Fruit fly (Drosophila melanogaster): ENCODE results near the gene RanBP3.
A peak's percentile ranks its signal among the peaks of the same experiment; 100 is the strongest.

Gene RanBP3

DNA sequence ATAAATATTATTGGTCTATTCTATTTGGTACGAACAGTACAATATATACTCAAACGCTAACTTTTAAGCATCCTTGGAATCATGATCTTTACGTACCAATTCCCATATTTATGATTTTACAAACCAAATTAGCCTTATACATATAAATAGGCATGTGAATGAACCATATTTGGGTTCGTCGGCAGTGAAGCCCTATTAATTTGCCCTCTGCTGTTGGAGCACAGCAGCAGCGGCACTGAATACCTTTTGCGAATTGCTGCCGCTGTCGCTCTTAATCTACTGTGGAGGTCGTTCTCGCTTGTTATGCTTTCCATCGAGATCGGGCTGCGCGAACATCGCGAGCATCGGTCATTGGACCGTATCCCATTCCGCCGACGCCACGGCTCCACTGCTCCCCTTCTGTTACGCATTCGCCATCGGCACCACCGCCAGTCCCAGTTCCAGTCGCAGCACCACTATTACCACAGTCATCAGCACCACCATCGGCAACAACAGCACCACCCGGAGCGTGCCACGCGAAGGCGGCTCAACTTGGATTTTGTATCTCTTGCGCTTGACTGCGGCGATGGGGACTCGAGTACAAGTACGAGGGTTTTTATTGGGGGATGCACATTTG is 35.9 kb upstream of the RanBP3 start (continued):
- TF ChIP-seq CG7963 (GFP tag; IDR thresholded peaks at IDR 0.05; ENCODE audit: partially characterized antibody), result no peak
- no peak for TF ChIP-seq dm (GFP tag; optimal IDR thresholded peaks at IDR 0.05)
- TF ChIP-seq Sox100B (GFP tag; optimal IDR thresholded peaks at IDR 0.05), result no peak
- no peak for TF ChIP-seq CG10979 (tag; optimal IDR thresholded peaks at IDR 0.05)
- no peak for TF ChIP-seq NC2β (GFP tag; optimal IDR thresholded peaks at IDR 0.05)
- TF ChIP-seq shn (GFP tag; optimal IDR thresholded peaks at IDR 0.05), result no peak
- TF ChIP-seq zfh1 (GFP tag; IDR thresholded peaks at IDR 0.05), result 0 out of 3 replicates have a peak, but pooled peaks have one; percentile 13
- peak; percentile 55 for TF ChIP-seq CG12769 (tag; optimal IDR thresholded peaks at IDR 0.05)
- no peak for TF ChIP-seq Abd-B (GFP tag; optimal IDR thresholded peaks at IDR 0.05)
- no peak for TF ChIP-seq zen2 (GFP tag; IDR thresholded peaks at IDR 0.05; ENCODE audit: partially characterized antibody)
- TF ChIP-seq oc (tag; optimal IDR thresholded peaks at IDR 0.05), result no peak
- TF ChIP-seq CG3838 (GFP tag; optimal IDR thresholded peaks at IDR 0.05), result no peak
- TF ChIP-seq CG31365 (tag; optimal IDR thresholded peaks at IDR 0.05), result no peak
- TF ChIP-seq CG8765 (GFP tag; IDR thresholded peaks at IDR 0.05), result no peak
- TF ChIP-seq Max (GFP tag; optimal IDR thresholded peaks at IDR 0.05), result no peak
- TF ChIP-seq Hr3 (GFP tag; optimal IDR thresholded peaks at IDR 0.05), result no peak
- TF ChIP-seq CG16815 (GFP tag; optimal IDR thresholded peaks at IDR 0.05), result no peak
- TF ChIP-seq CG7271 (tag; optimal IDR thresholded peaks at IDR 0.05), result no peak
- TF ChIP-seq Hsf (GFP tag; optimal IDR thresholded peaks at IDR 0.05), result no peak
- no peak for TF ChIP-seq CG18764 (GFP tag; optimal IDR thresholded peaks at IDR 0.05)
- TF ChIP-seq Trl (optimal IDR thresholded peaks at IDR 0.05), result no peak
- TF ChIP-seq Trl (GFP tag; optimal IDR thresholded peaks at IDR 0.05), result no peak
- no peak for TF ChIP-seq Dref (GFP tag; IDR thresholded peaks at IDR 0.05)
- TF ChIP-seq btn (GFP tag; optimal IDR thresholded peaks at IDR 0.05), result no peak
- no peak for TF ChIP-seq H15 (GFP tag; IDR thresholded peaks at IDR 0.05)
- TF ChIP-seq dati (GFP tag; IDR thresholded peaks at IDR 0.05), result 0 out of 2 replicates have a peak, but pooled peaks have one; percentile 25
- peak; percentile 32; the same call in 1 of the 2 replicates for TF ChIP-seq Ptx1 (GFP tag; IDR thresholded peaks at IDR 0.05)
- no peak for TF ChIP-seq pzg (GFP tag; optimal IDR thresholded peaks at IDR 0.05)
- no peak for TF ChIP-seq CG3407 (GFP tag; optimal IDR thresholded peaks at IDR 0.05)
- TF ChIP-seq CG10431 (GFP tag; optimal IDR thresholded peaks at IDR 0.05), result no peak
- no peak for TF ChIP-seq yki (optimal IDR thresholded peaks at IDR 0.05)
- no peak for TF ChIP-seq CG8388 (GFP tag; optimal IDR thresholded peaks at IDR 0.05)
- no peak for TF ChIP-seq CTCF (GFP tag; optimal IDR thresholded peaks at IDR 0.05)
- no peak for TF ChIP-seq unc-4 (GFP tag; IDR thresholded peaks at IDR 0.05; ENCODE audit: partially characterized antibody)
- peak; percentile 16; the same call in 1 of the 3 replicates for TF ChIP-seq Dbx (GFP tag; IDR thresholded peaks at IDR 0.05)
- peak; percentile 43; the same call in 1 of the 2 replicates for TF ChIP-seq CG9932 (GFP tag; IDR thresholded peaks at IDR 0.05)
- TF ChIP-seq CG11695 (GFP tag; IDR thresholded peaks at IDR 0.05), result peak; percentile 45; the same call in 1 of the 3 replicates
- no peak for TF ChIP-seq crp (GFP tag; optimal IDR thresholded peaks at IDR 0.05)
- no peak for TF ChIP-seq CG6683 (GFP tag; optimal IDR thresholded peaks at IDR 0.05)
- no peak for TF ChIP-seq inv (GFP tag; IDR thresholded peaks at IDR 0.05; ENCODE audit: partially characterized antibody)
- TF ChIP-seq CG2889 (GFP tag; IDR thresholded peaks at IDR 0.05), result no peak
- no peak for TF ChIP-seq CG17568 (GFP tag; optimal IDR thresholded peaks at IDR 0.05)
- TF ChIP-seq CG13296 (GFP tag; optimal IDR thresholded peaks at IDR 0.05), result no peak
- TF ChIP-seq CG34224 (GFP tag; IDR thresholded peaks at IDR 0.05; ENCODE audit: partially characterized antibody), result no peak
- TF ChIP-seq HmgZ (tag; optimal IDR thresholded peaks at IDR 0.05), result no peak
- no peak for TF ChIP-seq CG18599 (GFP tag; optimal IDR thresholded peaks at IDR 0.05)
- TF ChIP-seq CG6175 (GFP tag; IDR thresholded peaks at IDR 0.05), result peak; percentile 37; the same call in 1 of the 3 replicates
- no peak for TF ChIP-seq CG14965 (GFP tag; optimal IDR thresholded peaks at IDR 0.05; ENCODE audit: borderline replicate concordance)
- TF ChIP-seq Blimp-1 (GFP tag; optimal IDR thresholded peaks at IDR 0.05), result no peak
- TF ChIP-seq Scr (GFP tag; IDR thresholded peaks at IDR 0.05; ENCODE audit: partially characterized antibody), result no peak
- no peak for TF ChIP-seq maf-S (GFP tag; optimal IDR thresholded peaks at IDR 0.05)
